Fruit fly (Drosophila melanogaster): ENCODE measurements around the gene CG14937.

The CG14937 gene

dm6 chr2L:11793986-11794385 is at the start of gene CG14937:
CG14937 (minus strand) TSS chr2L:11794086.
- no peak for TF ChIP-seq Awh (GFP tag; IDR thresholded peaks at IDR 0.05)
- no peak for TF ChIP-seq CG2120 (GFP tag; optimal IDR thresholded peaks at IDR 0.05)
- TF ChIP-seq Hmr (GFP tag; optimal IDR thresholded peaks at IDR 0.05): no peak
- TF ChIP-seq stwl (tag; optimal IDR thresholded peaks at IDR 0.05): peak; percentile 9
- TF ChIP-seq BEAF-32 (GFP tag; optimal IDR thresholded peaks at IDR 0.05): peak; percentile 36
- TF ChIP-seq CG2129 (GFP tag; IDR thresholded peaks at IDR 0.05; ENCODE audit: partially characterized antibody): peak; percentile 27; the same call in 1 of the 2 replicates
- no peak for TF ChIP-seq H15 (GFP tag; IDR thresholded peaks at IDR 0.05)
- peak in 1 of 2 experiments; percentile 1 for TF ChIP-seq insv (GFP tag; optimal IDR thresholded peaks at IDR 0.05)
- TF ChIP-seq CG6272 (GFP tag; IDR thresholded peaks at IDR 0.05): no peak
- peak; percentile 76 for TF ChIP-seq zen (tag; optimal IDR thresholded peaks at IDR 0.05)
- peak; percentile 40; the same call in 1 of the 2 replicates for TF ChIP-seq amos (GFP tag; IDR thresholded peaks at IDR 0.05; ENCODE audit: partially characterized antibody)
- TF ChIP-seq Dll (GFP tag; IDR thresholded peaks at IDR 0.05; ENCODE audit: partially characterized antibody): peak; percentile 41; the same call in 1 of the 4 replicates
- no peak for TF ChIP-seq CG8359 (GFP tag; optimal IDR thresholded peaks at IDR 0.05; ENCODE audit: borderline replicate concordance)
- no peak for TF ChIP-seq Sox100B (GFP tag; optimal IDR thresholded peaks at IDR 0.05)
- peak; percentile 45; the same call in 1 of the 3 replicates for TF ChIP-seq CG16813 (GFP tag; IDR thresholded peaks at IDR 0.05; ENCODE audit: partially characterized antibody)
- peak; percentile 1 for TF ChIP-seq pros (GFP tag; optimal IDR thresholded peaks at IDR 0.05)
- TF ChIP-seq Aef1 (GFP tag; IDR thresholded peaks at IDR 0.05): no peak
- no peak for TF ChIP-seq CG33213 (GFP tag; optimal IDR thresholded peaks at IDR 0.05)
- TF ChIP-seq Sry-δ (GFP tag; optimal IDR thresholded peaks at IDR 0.05): peak; percentile 42
- no peak for TF ChIP-seq chif (GFP tag; optimal IDR thresholded peaks at IDR 0.05)
- no peak for TF ChIP-seq nom (GFP tag; optimal IDR thresholded peaks at IDR 0.05)

dm6 chr2L:11842291-11843187 is 48.7 kb upstream of the CG14937 start, which contains the start of the genes CG44008, CG14933, CG46426 and CG42486:
CG44008 (minus strand) TSS chr2L:11842445.
CG14933 (plus strand) TSS chr2L:11842828.
CG46426 (plus strand) TSS chr2L:11842828.
CG42486 (plus strand) TSS chr2L:11843137.
- TF ChIP-seq sd (tag; optimal IDR thresholded peaks at IDR 0.05) (peak; percentile 14), grn (GFP tag; optimal IDR thresholded peaks at IDR 0.05) (peak; percentile 49), CG10543 (GFP tag; optimal IDR thresholded peaks at IDR 0.05) (peak; percentile 8), CG18764 (GFP tag; optimal IDR thresholded peaks at IDR 0.05) (no peak), chinmo (GFP tag; IDR thresholded peaks at IDR 0.05; ENCODE audit: partially characterized antibody) (peak; percentile 24; the same call in 1 of the 4 replicates), exex (tag; optimal IDR thresholded peaks at IDR 0.05) (peak; percentile 61), dan (GFP tag; IDR thresholded peaks at IDR 0.05) (no peak), GATAe (GFP tag; conservative IDR thresholded peaks at IDR 0.05) (0 out of 2 replicates have a peak, but pooled peaks have one; percentile 25), tna (GFP tag; IDR thresholded peaks at IDR 0.05; ENCODE audit: partially characterized antibody) (no peak), Nf-YB (GFP tag; optimal IDR thresholded peaks at IDR 0.05) (peak; percentile 79), CG15601 (tag; optimal IDR thresholded peaks at IDR 0.05) (peak; percentile 41), Med (GFP tag) (peak; percentile 43), Nf-YC (tag; optimal IDR thresholded peaks at IDR 0.05) (peak; percentile 61), Trl (optimal IDR thresholded peaks at IDR 0.05) (peak in 1 of 2 experiments; percentile 19), Trl (GFP tag; optimal IDR thresholded peaks at IDR 0.05) (no peak), en (GFP tag; optimal IDR thresholded peaks at IDR 0.05) (no peak), CG2116 (GFP tag; optimal IDR thresholded peaks at IDR 0.05) (no peak), eve (GFP tag; optimal IDR thresholded peaks at IDR 0.05) (peak in 1 of 2 experiments; percentile 58), Dll (GFP tag; IDR thresholded peaks at IDR 0.05; ENCODE audit: partially characterized antibody) (no peak), crol (GFP tag; IDR thresholded peaks at IDR 0.05) (no peak)
